Worm (Caenorhabditis elegans) whole organism, late embryonic: ENCODE data around the gene osg-1.

Experiments
- F13H6.1 ChIP-seq: sonication (generic microtip); optimal IDR thresholded peaks from 2 replicates; lab custom pipeline; 2016; ENCODE audit warnings: missing genetic modification characterization, missing compliant biosample characterization
- K09A11.1 ChIP-seq: sonication (generic microtip); optimal IDR thresholded peaks from 2 replicates; lab custom pipeline; 2017; ENCODE audit warnings: antibody characterized with exemption, mild to moderate bottlenecking, missing genetic modification characterization, missing compliant biosample characterization; ENCODE audit not compliant: insufficient read depth
- ama-1 ChIP-seq: fragments of 150-350 bp; optimal IDR thresholded peaks from 2 replicates; lab custom pipeline; 2014
- ceh-14 ChIP-seq: sonication (generic microtip); optimal IDR thresholded peaks from 2 replicates; lab custom pipeline; 2016; ENCODE audit warnings: missing genotype, missing genetic modification characterization, missing compliant biosample characterization
- ceh-2 ChIP-seq: sonication (generic microtip); optimal IDR thresholded peaks from 2 replicates; lab custom pipeline; 2016; ENCODE audit warnings: missing genotype, missing genetic modification characterization, missing compliant biosample characterization
- ceh-22 ChIP-seq: sonication (generic microtip); optimal IDR thresholded peaks from 2 replicates; lab custom pipeline; 2017; ENCODE audit warnings: missing biosample characterization, missing genetic modification characterization
- ceh-30 ChIP-seq: fragments of 150-350 bp; optimal IDR thresholded peaks from 2 replicates; lab custom pipeline; 2014; ENCODE audit warnings: missing biosample characterization, missing genetic modification characterization
- ceh-31 ChIP-seq: sonication (generic microtip); optimal IDR thresholded peaks from 2 replicates; lab custom pipeline; 2016; ENCODE audit warnings: missing genetic modification characterization, missing compliant biosample characterization
- ceh-34 ChIP-seq: sonication (generic microtip); optimal IDR thresholded peaks from 2 replicates; lab custom pipeline; 2016; ENCODE audit warnings: mild to moderate bottlenecking, missing genetic modification characterization, missing compliant biosample characterization
- ceh-6 ChIP-seq: fragments of 200-800 bp; sonication (Bioruptor generic); optimal IDR thresholded peaks from 2 replicates; lab custom pipeline; 2018; ENCODE audit warnings: mild to moderate bottlenecking, missing genetic modification characterization, missing compliant biosample characterization
- che-1 ChIP-seq: sonication (generic microtip); optimal IDR thresholded peaks from 2 replicates; lab custom pipeline; 2016; ENCODE audit warnings: mild to moderate bottlenecking, missing genetic modification characterization, missing compliant biosample characterization
- dmd-4 ChIP-seq: sonication (generic microtip); optimal IDR thresholded peaks from 2 replicates; lab custom pipeline; 2016; ENCODE audit warnings: borderline replicate concordance, missing genetic modification characterization, missing compliant biosample characterization
- elt-2 ChIP-seq: sonication (generic microtip); optimal IDR thresholded peaks from 2 replicates; lab custom pipeline; 2016; ENCODE audit warnings: missing genetic modification reagents, missing genetic modification characterization, missing compliant biosample characterization
- elt-4 ChIP-seq: sonication (generic microtip); optimal IDR thresholded peaks from 2 replicates; lab custom pipeline; 2016; ENCODE audit warnings: missing genetic modification characterization, missing compliant biosample characterization
- eyg-1 ChIP-seq: sonication (generic microtip); optimal IDR thresholded peaks from 2 replicates; lab custom pipeline; 2016; ENCODE audit warnings: missing genotype, missing genetic modification characterization, missing compliant biosample characterization
- fkh-10 ChIP-seq: fragments of 150-350 bp; optimal IDR thresholded peaks from 2 replicates; lab custom pipeline; 2014; ENCODE audit warnings: missing biosample characterization, missing genetic modification reagents, missing genetic modification characterization
- fkh-6 ChIP-seq: sonication (generic microtip); optimal IDR thresholded peaks from 2 replicates; lab custom pipeline; 2016; ENCODE audit warnings: missing genetic modification characterization, missing compliant biosample characterization
- gmeb-2 ChIP-seq: sonication (generic microtip); optimal IDR thresholded peaks from 2 replicates; lab custom pipeline; 2016; ENCODE audit warnings: missing genetic modification characterization, inconsistent platforms, missing compliant biosample characterization
- hlh-13 ChIP-seq: fragments of 200-800 bp; sonication (Bioruptor generic); optimal IDR thresholded peaks from 2 replicates; lab custom pipeline; 2018; ENCODE audit warnings: mild to moderate bottlenecking, missing genetic modification characterization, missing compliant biosample characterization
- hlh-15 ChIP-seq: sonication (generic microtip); optimal IDR thresholded peaks from 2 replicates; lab custom pipeline; 2016; ENCODE audit warnings: missing genetic modification characterization, missing compliant biosample characterization
- hlh-30 ChIP-seq: sonication (generic microtip); optimal IDR thresholded peaks from 2 replicates; lab custom pipeline; 2017; ENCODE audit warnings: antibody characterized with exemption, missing genetic modification characterization, missing compliant biosample characterization; ENCODE audit not compliant: insufficient read depth
- lim-6 ChIP-seq: sonication (generic microtip); optimal IDR thresholded peaks from 2 replicates; lab custom pipeline; 2016; ENCODE audit warnings: missing genetic modification characterization, missing compliant biosample characterization
- lin-11 ChIP-seq: fragments of 200-800 bp; sonication (Bioruptor generic); optimal IDR thresholded peaks from 2 replicates; lab custom pipeline; 2018; ENCODE audit warnings: mild to moderate bottlenecking, missing genetic modification characterization, missing compliant biosample characterization
- madf-2 ChIP-seq: sonication (generic microtip); optimal IDR thresholded peaks from 2 replicates; lab custom pipeline; 2017; ENCODE audit warnings: missing genetic modification characterization, missing compliant biosample characterization
- mec-3 ChIP-seq: sonication (generic microtip); optimal IDR thresholded peaks from 2 replicates; lab custom pipeline; 2016; ENCODE audit warnings: borderline replicate concordance, missing genetic modification characterization, missing compliant biosample characterization
- nfya-1 ChIP-seq: sonication (generic microtip); optimal IDR thresholded peaks from 2 replicates; lab custom pipeline; 2017; ENCODE audit warnings: missing genetic modification characterization, mild to moderate bottlenecking, missing compliant biosample characterization, antibody characterized with exemption, moderate library complexity
- nhr-11 ChIP-seq: fragments of 150-350 bp; optimal IDR thresholded peaks from 2 replicates; lab custom pipeline; 2014; ENCODE audit warnings: missing biosample characterization, missing genetic modification characterization
- npax-4 ChIP-seq: sonication (generic microtip); optimal IDR thresholded peaks from 2 replicates; lab custom pipeline; 2016; ENCODE audit warnings: missing genetic modification characterization, missing compliant biosample characterization
- odd-2 ChIP-seq: sonication (generic microtip); optimal IDR thresholded peaks from 2 replicates; lab custom pipeline; 2017; ENCODE audit warnings: antibody characterized with exemption, mild to moderate bottlenecking, missing genetic modification characterization, missing compliant biosample characterization
- pag-3 ChIP-seq: sonication (generic microtip); optimal IDR thresholded peaks from 2 replicates; lab custom pipeline; 2016; ENCODE audit warnings: missing compliant biosample characterization, missing genetic modification characterization, borderline replicate concordance
- pat-9 ChIP-seq: fragments of 200-800 bp; sonication (Bioruptor generic); optimal IDR thresholded peaks from 2 replicates; lab custom pipeline; 2018; ENCODE audit warnings: mild to moderate bottlenecking, missing genetic modification characterization, moderate library complexity, missing compliant biosample characterization
- pha-2 ChIP-seq: sonication (generic microtip); optimal IDR thresholded peaks from 2 replicates; lab custom pipeline; 2017; ENCODE audit warnings: mild to moderate bottlenecking, missing genetic modification characterization, missing compliant biosample characterization
- pha-4 ChIP-seq: fragments of 150-350 bp; optimal IDR thresholded peaks from 2 replicates; lab custom pipeline; 2018; ENCODE audit warnings: missing biosample characterization, missing genetic modification reagents, missing genetic modification characterization
- ref-2 ChIP-seq: sonication (generic microtip); optimal IDR thresholded peaks from 2 replicates; lab custom pipeline; 2016; ENCODE audit warnings: missing genetic modification characterization, missing compliant biosample characterization
- sdc-2 ChIP-seq: sonication (generic microtip); optimal IDR thresholded peaks from 2 replicates; lab custom pipeline; 2016; ENCODE audit warnings: missing genotype, missing genetic modification characterization, missing compliant biosample characterization
- sox-2 ChIP-seq: fragments of 200-800 bp; sonication (Bioruptor generic); IDR thresholded peaks from 2 replicates; pipeline ENCODE4 v1.3.6; 2022; ENCODE audit warnings: missing genetic modification reagents, missing genetic modification characterization, missing compliant biosample characterization
- sox-4 ChIP-seq: sonication (generic microtip); optimal IDR thresholded peaks from 2 replicates; lab custom pipeline; 2017; ENCODE audit warnings: mild to moderate bottlenecking, missing genetic modification characterization, inconsistent platforms, missing compliant biosample characterization
- tbx-2 ChIP-seq: sonication (generic microtip); optimal IDR thresholded peaks from 2 replicates; lab custom pipeline; 2016; ENCODE audit warnings: missing genetic modification characterization, missing compliant biosample characterization
- ttx-3 ChIP-seq: sonication (generic microtip); optimal IDR thresholded peaks from 2 replicates; lab custom pipeline; 2016; ENCODE audit warnings: missing genetic modification reagents, missing genetic modification characterization, missing compliant biosample characterization
- unc-3 ChIP-seq, 2 experiments: fragments of 200-800 bp in 1 of 2; sonication (Bioruptor generic) in 1 of 2; sonication (generic microtip) in 1 of 2; conservative IDR thresholded peaks in 1 of 2; optimal IDR thresholded peaks in 1 of 2; 2 replicates each; pipeline versions ENCODE4 v1.3.6 to Lab custom; 2016 to 2022; ENCODE audit warnings: missing compliant biosample characterization in 2 of 2, missing genetic modification characterization in 2 of 2, missing genetic modification reagents in 1 of 2
- unc-42 ChIP-seq: sonication (generic microtip); optimal IDR thresholded peaks from 2 replicates; lab custom pipeline; 2016; ENCODE audit warnings: missing genotype, missing genetic modification characterization, missing compliant biosample characterization
- unc-86 ChIP-seq: sonication (generic microtip); optimal IDR thresholded peaks from 2 replicates; lab custom pipeline; 2016; ENCODE audit warnings: missing genetic modification characterization, missing compliant biosample characterization
- ztf-16 ChIP-seq: sonication (generic microtip); optimal IDR thresholded peaks from 2 replicates; lab custom pipeline; 2017; ENCODE audit warnings: missing genetic modification characterization, missing compliant biosample characterization

The osg-1 gene

ce11 chrIII:5500732-5501131 lies 13.4 kb downstream of the osg-1 start:
- TF ChIP-seq unc-3 (GFP tag; conservative IDR thresholded peaks at IDR 0.05; lab: Robert Waterston, UW) (no peak), unc-3 (tag; optimal IDR thresholded peaks at IDR 0.05; lab: Kevin White, UChicago) (no peak), dmd-4 (tag; lab: Kevin White, UChicago) (no peak), fkh-6 (tag; lab: Kevin White, UChicago) (no peak), ceh-31 (tag; lab: Kevin White, UChicago) (no peak), hlh-15 (no peak), ceh-34 (no peak), odd-2 (tag; lab: Kevin White, UChicago) (no peak), F13H6.1 (tag; lab: Kevin White, UChicago) (no peak), ceh-22 (no peak), ttx-3 (tag; lab: Kevin White, UChicago) (no peak), hlh-13 (no peak), elt-2 (tag; lab: Kevin White, UChicago) (no peak), nfya-1 (tag; lab: Kevin White, UChicago) (no peak)

ce11 chrIII:5501358-5502287 lies 14.3 kb downstream of the osg-1 start, which contains the start of gene R02F2.1:
Gene R02F2.1, plus strand, starts transcription at chrIII:5501885.
- no peak for TF ChIP-seq pag-3 (tag; lab: Kevin White, UChicago)
- TF ChIP-seq dmd-4 (tag; lab: Kevin White, UChicago) = no peak
- TF ChIP-seq hlh-30 (tag; lab: Kevin White, UChicago) = peak; percentile 7
- no peak for TF ChIP-seq sox-4

ce11 chrIII:5502915-5503575 lies 15.7 kb downstream of the osg-1 start:
- TF ChIP-seq elt-4 (tag; lab: Kevin White, UChicago) (no peak), fkh-10 (no peak), unc-86 (no peak), pha-4 (tag; lab: Kevin White, UChicago) (no peak), pha-2 (tag; lab: Kevin White, UChicago) (no peak), ceh-30 (tag; lab: Kevin White, UChicago) (no peak), ceh-22 (no peak), madf-2 (tag; lab: Kevin White, UChicago) (peak; percentile 6), K09A11.1 (no peak), ceh-31 (tag; lab: Kevin White, UChicago) (peak; percentile 64), mec-3 (tag; lab: Kevin White, UChicago) (no peak), tbx-2 (peak; percentile 37), lin-11 (no peak), eyg-1 (tag; lab: Kevin White, UChicago) (no peak), unc-42 (peak; percentile 16), ceh-6 (GFP tag; lab: Kevin White, UChicago) (no peak), pag-3 (tag; lab: Kevin White, UChicago) (no peak), ceh-34 (peak; percentile 57), ztf-16 (tag; lab: Kevin White, UChicago) (peak; percentile 4), che-1 (tag; lab: Kevin White, UChicago) (no peak), lim-6 (tag; lab: Kevin White, UChicago) (no peak), dmd-4 (tag; lab: Kevin White, UChicago) (peak; percentile 12), ref-2 (tag; lab: Kevin White, UChicago) (no peak), npax-4 (tag; lab: Kevin White, UChicago) (no peak), hlh-30 (tag; lab: Kevin White, UChicago) (peak; percentile 23), elt-2 (tag; lab: Kevin White, UChicago) (peak; percentile 73), sdc-2 (no peak), ceh-14 (tag; lab: Kevin White, UChicago) (no peak), pat-9 (tag; lab: Kevin White, UChicago) (no peak), unc-3 (GFP tag; conservative IDR thresholded peaks at IDR 0.05; lab: Robert Waterston, UW) (no peak), unc-3 (tag; optimal IDR thresholded peaks at IDR 0.05; lab: Kevin White, UChicago) (no peak), ceh-2 (peak; percentile 10), sox-2 (GFP tag; lab: Robert Waterston, UW) (no peak), ama-1 (lab: Kevin White, UChicago) (no peak), gmeb-2 (tag; lab: Kevin White, UChicago) (no peak), nhr-11 (tag; lab: Kevin White, UChicago) (no peak)
